Worm (Caenorhabditis elegans) whole organism, L2 larva: ENCODE results near the gene secs-1.
A peak's percentile ranks its signal among the peaks of the same experiment; 100 is the strongest.

Experiments
- C34F6.9 ChIP-seq: fragments of 150-350 bp; optimal IDR thresholded peaks from 2 replicates; lab custom pipeline; 2014; ENCODE audit warnings: missing biosample characterization, missing genetic modification characterization
- F13H6.1 ChIP-seq: sonication (generic microtip); optimal IDR thresholded peaks from 2 replicates; lab custom pipeline; 2016; ENCODE audit warnings: missing genetic modification characterization, missing compliant biosample characterization
- R02D3.7 ChIP-seq: fragments of 150-350 bp; optimal IDR thresholded peaks from 2 replicates; lab custom pipeline; 2014; ENCODE audit warnings: missing biosample characterization, missing genetic modification characterization
- Y55F3AM.14 ChIP-seq: fragments of 200-800 bp; sonication (Bioruptor generic); optimal IDR thresholded peaks from 2 replicates; lab custom pipeline; 2018; ENCODE audit warnings: mild to moderate bottlenecking, missing genetic modification characterization, missing compliant biosample characterization
- alr-1 ChIP-seq: fragments of 150-350 bp; optimal IDR thresholded peaks from 2 replicates; lab custom pipeline; 2014; ENCODE audit warnings: missing biosample characterization, missing genetic modification characterization
- aly-2 ChIP-seq: fragments of 150-350 bp; optimal IDR thresholded peaks from 2 replicates; lab custom pipeline; 2014; ENCODE audit warnings: missing biosample characterization, missing genetic modification characterization
- blmp-1 ChIP-seq: sonication (generic microtip); optimal IDR thresholded peaks from 2 replicates; lab custom pipeline; 2017; ENCODE audit warnings: missing genetic modification characterization, mild to moderate bottlenecking, missing compliant biosample characterization, antibody characterized with exemption, moderate library complexity; ENCODE audit not compliant: insufficient read depth
- ceh-16 ChIP-seq: fragments of 150-350 bp; optimal IDR thresholded peaks from 2 replicates; lab custom pipeline; 2014; ENCODE audit warnings: missing biosample characterization, missing genetic modification characterization
- ceh-82 ChIP-seq: fragments of 150-350 bp; optimal IDR thresholded peaks from 2 replicates; lab custom pipeline; 2014; ENCODE audit warnings: missing biosample characterization, missing genetic modification characterization
- crh-2 ChIP-seq: sonication (generic microtip); optimal IDR thresholded peaks from 2 replicates; lab custom pipeline; 2017; ENCODE audit warnings: missing biosample characterization, missing genetic modification characterization
- dmd-4 ChIP-seq: sonication (generic microtip); optimal IDR thresholded peaks from 2 replicates; lab custom pipeline; 2017; ENCODE audit warnings: missing biosample characterization, missing genetic modification characterization
- elt-3 ChIP-seq: sonication (generic microtip); optimal IDR thresholded peaks from 2 replicates; lab custom pipeline; 2017; ENCODE audit warnings: missing biosample characterization, missing genetic modification characterization
- lin-13 ChIP-seq: fragments of 150-350 bp; optimal IDR thresholded peaks from 2 replicates; lab custom pipeline; 2014; ENCODE audit warnings: missing biosample characterization, missing genetic modification reagents, missing genetic modification characterization
- lin-39 ChIP-seq: fragments of 150-350 bp; optimal IDR thresholded peaks from 2 replicates; lab custom pipeline; 2014; ENCODE audit warnings: missing biosample characterization, missing genetic modification reagents, missing genetic modification characterization
- lsy-2 ChIP-seq, 2 experiments: fragments of 150-350 bp in 1 of 2; sonication (generic microtip) in 1 of 2; optimal IDR thresholded peaks; 2 replicates each; lab custom pipeline; 2014 to 2017; ENCODE audit warnings: missing biosample characterization in 2 of 2, missing genetic modification characterization in 2 of 2
- mab-5 ChIP-seq: fragments of 150-350 bp; optimal IDR thresholded peaks from 2 replicates; lab custom pipeline; 2014; ENCODE audit warnings: missing biosample characterization, missing genetic modification characterization
- mbf-1 ChIP-seq: sonication (generic microtip); optimal IDR thresholded peaks from 2 replicates; lab custom pipeline; 2017; ENCODE audit warnings: missing biosample characterization, missing genetic modification characterization
- mdl-1 ChIP-seq, 2 experiments: fragments of 150-350 bp in 1 of 2; sonication (generic microtip) in 1 of 2; optimal IDR thresholded peaks; 2 replicates each; lab custom pipeline; 2017; ENCODE audit warnings: missing biosample characterization in 2 of 2, missing genetic modification characterization in 2 of 2
- nhr-10 ChIP-seq: sonication (generic microtip); optimal IDR thresholded peaks from 2 replicates; lab custom pipeline; 2017; ENCODE audit warnings: missing biosample characterization, missing genetic modification characterization
- nhr-11 ChIP-seq: fragments of 150-350 bp; optimal IDR thresholded peaks from 2 replicates; lab custom pipeline; 2014; ENCODE audit warnings: missing biosample characterization, missing genetic modification characterization
- nhr-12 ChIP-seq: fragments of 150-350 bp; optimal IDR thresholded peaks from 2 replicates; lab custom pipeline; 2014; ENCODE audit warnings: missing biosample characterization, missing genetic modification characterization
- nhr-129 ChIP-seq: fragments of 150-350 bp; optimal IDR thresholded peaks from 2 replicates; lab custom pipeline; 2014; ENCODE audit warnings: missing biosample characterization, missing genetic modification characterization
- nhr-21 ChIP-seq: fragments of 150-350 bp; optimal IDR thresholded peaks from 2 replicates; lab custom pipeline; 2014; ENCODE audit warnings: missing biosample characterization, missing genetic modification characterization
- nhr-23 ChIP-seq: fragments of 150-350 bp; optimal IDR thresholded peaks from 2 replicates; lab custom pipeline; 2014; ENCODE audit warnings: missing biosample characterization, missing genetic modification reagents, missing genetic modification characterization
- nhr-25 ChIP-seq: fragments of 150-350 bp; sonication (generic microtip); optimal IDR thresholded peaks from 3 replicates; lab custom pipeline; 2014; ENCODE audit warnings: missing biosample characterization, missing genetic modification characterization
- peb-1 ChIP-seq: fragments of 150-350 bp; optimal IDR thresholded peaks from 2 replicates; lab custom pipeline; 2014; ENCODE audit warnings: missing biosample characterization, missing genetic modification characterization
- sem-4 ChIP-seq: fragments of 150-350 bp; optimal IDR thresholded peaks from 2 replicates; lab custom pipeline; 2014; ENCODE audit warnings: missing biosample characterization, missing genetic modification reagents, missing genetic modification characterization
- skn-1 ChIP-seq: sonication (generic microtip); optimal IDR thresholded peaks from 2 replicates; lab custom pipeline; 2017; ENCODE audit warnings: missing biosample characterization, missing genetic modification characterization
- sma-3 ChIP-seq: sonication (generic microtip); optimal IDR thresholded peaks from 2 replicates; lab custom pipeline; 2016; ENCODE audit warnings: missing genetic modification reagents, missing genetic modification characterization, missing compliant biosample characterization
- sma-9 ChIP-seq, 2 experiments: fragments of 150-350 bp in 1 of 2; sonication (generic microtip) in 1 of 2; optimal IDR thresholded peaks; 2 replicates each; lab custom pipeline; 2014 to 2016; ENCODE audit warnings: missing genetic modification characterization in 2 of 2, mild to moderate bottlenecking in 1 of 2, missing biosample characterization in 1 of 2, missing compliant biosample characterization in 1 of 2, missing genetic modification reagents in 1 of 2, moderate library complexity in 1 of 2
- snpc-4 ChIP-seq: fragments of 150-350 bp; optimal IDR thresholded peaks from 2 replicates; lab custom pipeline; 2014; ENCODE audit warnings: missing biosample characterization, missing genetic modification characterization
- unc-39 ChIP-seq: fragments of 150-350 bp; optimal IDR thresholded peaks from 2 replicates; lab custom pipeline; 2014; ENCODE audit warnings: missing biosample characterization, missing genetic modification characterization
- unc-55 ChIP-seq: fragments of 150-350 bp; sonication (generic microtip); optimal IDR thresholded peaks from 3 replicates; lab custom pipeline; 2014; ENCODE audit warnings: missing biosample characterization, missing genetic modification reagents, missing genetic modification characterization
- unc-62 ChIP-seq: fragments of 150-350 bp; optimal IDR thresholded peaks from 2 replicates; lab custom pipeline; 2014; ENCODE audit warnings: missing biosample characterization, missing genetic modification reagents, missing genetic modification characterization
- zag-1 ChIP-seq: fragments of 150-350 bp; optimal IDR thresholded peaks from 2 replicates; lab custom pipeline; 2014; ENCODE audit warnings: missing biosample characterization, missing genetic modification characterization
- ztf-1 ChIP-seq: fragments of 200-800 bp; sonication (Bioruptor generic); conservative IDR thresholded peaks from 2 replicates; pipeline ENCODE4 v1.3.6; 2022; ENCODE audit warnings: missing genetic modification characterization, missing compliant biosample characterization

Gene secs-1

ce11 chrV:10773216-10773615, 31.1 kb downstream of the secs-1 start:
- TF ChIP-seq ceh-16 (tag; lab: Kevin White, UChicago) (no peak), zag-1 (tag; lab: Kevin White, UChicago) (no peak), aly-2 (no peak), nhr-12 (tag; lab: Kevin White, UChicago) (no peak), nhr-10 (tag; lab: Kevin White, UChicago) (no peak), lin-13 (GFP tag; lab: Kevin White, UChicago) (no peak), lsy-2 (tag; optimal IDR thresholded peaks at IDR 0.05; lab: Kevin White, UChicago) (no peak), sem-4 (tag; lab: Kevin White, UChicago) (no peak), peb-1 (tag; lab: Kevin White, UChicago) (no peak), elt-3 (tag; lab: Kevin White, UChicago) (no peak), unc-62 (GFP tag; lab: Kevin White, UChicago) (no peak), sma-9 (GFP tag; optimal IDR thresholded peaks at IDR 0.05; lab: Kevin White, UChicago) (no peak), sma-9 (tag; optimal IDR thresholded peaks at IDR 0.05; lab: Kevin White, UChicago) (no peak), R02D3.7 (no peak), sma-3 (GFP tag; lab: Kevin White, UChicago) (no peak), unc-55 (no peak), mbf-1 (tag; lab: Kevin White, UChicago) (no peak), C34F6.9 (tag; lab: Kevin White, UChicago) (no peak), blmp-1 (tag; lab: Kevin White, UChicago) (no peak), lin-39 (tag; lab: Kevin White, UChicago) (no peak)

- TF ChIP-seq snpc-4 (tag; lab: Kevin White, UChicago) (no peak), lin-39 (tag; lab: Kevin White, UChicago) (no peak), F13H6.1 (tag; lab: Kevin White, UChicago) (no peak), dmd-4 (no peak), elt-3 (tag; lab: Kevin White, UChicago) (no peak), nhr-25 (tag; lab: Kevin White, UChicago) (no peak), skn-1 (no peak), lsy-2 (tag; optimal IDR thresholded peaks at IDR 0.05; lab: Kevin White, UChicago) (no peak), ztf-1 (GFP tag; lab: Robert Waterston, UW) (no peak), nhr-11 (tag; lab: Kevin White, UChicago) (no peak), mab-5 (no peak)
These were observed 32.9 kb downstream of the secs-1 start, which contains the start of gene D1054.3 for ce11 chrV:10771390-10771789. D1054.3 (plus strand) TSS chrV:10771451.

ce11 chrV:10770026-10770425, 34.2 kb downstream of the secs-1 start, which contains the start of the genes D1054.1 and pas-2:
D1054.1 (minus strand) TSS chrV:10770217.
pas-2 (plus strand) TSS chrV:10770368.
- TF ChIP-seq sem-4 (tag; lab: Kevin White, UChicago) (no peak), nhr-23 (tag; lab: Kevin White, UChicago) (no peak), skn-1 (peak; percentile 81), lin-13 (GFP tag; lab: Kevin White, UChicago) (no peak), snpc-4 (tag; lab: Kevin White, UChicago) (no peak), nhr-12 (tag; lab: Kevin White, UChicago) (no peak), Y55F3AM.14 (GFP tag; lab: Kevin White, UChicago) (no peak), crh-2 (tag; lab: Kevin White, UChicago) (peak; percentile 24), mbf-1 (tag; lab: Kevin White, UChicago) (no peak), nhr-11 (tag; lab: Kevin White, UChicago) (no peak), lsy-2 (tag; optimal IDR thresholded peaks at IDR 0.05; lab: Kevin White, UChicago) (peak in 1 of 2 experiments; percentile 36), alr-1 (tag; lab: Kevin White, UChicago) (no peak), ceh-16 (tag; lab: Kevin White, UChicago) (no peak), nhr-21 (tag; lab: Kevin White, UChicago) (no peak), C34F6.9 (tag; lab: Kevin White, UChicago) (peak; percentile 50)

ce11 chrV:10768892-10769291, 35.4 kb downstream of the secs-1 start:
- TF ChIP-seq C34F6.9 (tag; lab: Kevin White, UChicago), result no peak
- TF ChIP-seq nhr-129 (tag; lab: Kevin White, UChicago), result no peak
- TF ChIP-seq ceh-16 (tag; lab: Kevin White, UChicago), result no peak
- no peak for TF ChIP-seq nhr-25 (tag; lab: Kevin White, UChicago)
- no peak for TF ChIP-seq unc-39 (tag; lab: Kevin White, UChicago)
- TF ChIP-seq mdl-1 (tag; optimal IDR thresholded peaks at IDR 0.05; lab: Kevin White, UChicago), result no peak
- TF ChIP-seq ztf-1 (GFP tag; lab: Robert Waterston, UW), result no peak
- TF ChIP-seq ceh-82, result no peak
- no peak for TF ChIP-seq sem-4 (tag; lab: Kevin White, UChicago)
- TF ChIP-seq, all 48 proteins: peak for 0
